Comparison of ENCODE assay signal across 5 worm cellular contexts in genomic region chrX:1856160-1856559, ce11.
A peak's percentile ranks its signal among the peaks of the same experiment; 100 is the strongest.
TF ChIP-seq lines count a peak whose summit lies in the region.

Gene ceh-39 (minus strand): TSS chrX:1856172.

TF ChIP-seq in whole organism, L1 larva, 84 proteins besides CTCF, POLR2A, EP300 and RAD21 (continues in another document):
- peak; percentile 84 for TF ChIP-seq skn-1 (tag; optimal IDR thresholded peaks at IDR 0.05; lab: Kevin White, UChicago)
- TF ChIP-seq Y116A8C.19 (tag; optimal IDR thresholded peaks at IDR 0.05; lab: Kevin White, UChicago; ENCODE audit: borderline replicate concordance): no peak
- TF ChIP-seq swsn-7 (tag; optimal IDR thresholded peaks at IDR 0.05; lab: Kevin White, UChicago): peak; percentile 62
- TF ChIP-seq isw-1 (GFP tag; IDR thresholded peaks at IDR 0.05; lab: Robert Waterston, UW): peak; percentile 55
- TF ChIP-seq dsc-1 (tag; optimal IDR thresholded peaks at IDR 0.05; lab: Kevin White, UChicago): peak; percentile 12
- TF ChIP-seq tbx-2 (tag; optimal IDR thresholded peaks at IDR 0.05; lab: Kevin White, UChicago): peak; percentile 72
- peak; percentile 20 for TF ChIP-seq lin-13 (GFP tag; optimal IDR thresholded peaks at IDR 0.05; lab: Kevin White, UChicago)
- no peak for TF ChIP-seq grh-1 (GFP tag; IDR thresholded peaks at IDR 0.05; lab: Robert Waterston, UW)
- TF ChIP-seq snu-23 (GFP tag; optimal IDR thresholded peaks at IDR 0.05; lab: Kevin White, UChicago): peak; percentile 67
- TF ChIP-seq nhr-237 (tag; optimal IDR thresholded peaks at IDR 0.05; lab: Kevin White, UChicago): no peak
- TF ChIP-seq lin-35 (GFP tag; optimal IDR thresholded peaks at IDR 0.05; lab: Kevin White, UChicago): peak; percentile 73 to 78
- peak; percentile 80 for TF ChIP-seq fkh-8 (tag; optimal IDR thresholded peaks at IDR 0.05; lab: Kevin White, UChicago)
- no peak for TF ChIP-seq lin-39 (tag; optimal IDR thresholded peaks at IDR 0.05; lab: Kevin White, UChicago)
- peak; percentile 59 for TF ChIP-seq xbp-1 (tag; optimal IDR thresholded peaks at IDR 0.05; lab: Kevin White, UChicago)
- TF ChIP-seq rnt-1 (tag; optimal IDR thresholded peaks at IDR 0.05; lab: Kevin White, UChicago): peak; percentile 67
- TF ChIP-seq nhr-47 (tag; optimal IDR thresholded peaks at IDR 0.05; lab: Kevin White, UChicago): peak; percentile 70
- TF ChIP-seq efl-1 (optimal IDR thresholded peaks at IDR 0.05; lab: Kevin White, UChicago): peak; percentile 70 to 79
- TF ChIP-seq efl-1 (GFP tag; optimal IDR thresholded peaks at IDR 0.05 in 1 of 2; lab: Kevin White, UChicago): peak; percentile 73 to 95

TF ChIP-seq in whole organism, L3 larva, 47 proteins besides CTCF, POLR2A, EP300 and RAD21 (continues in another document):
- TF ChIP-seq ztf-4 (tag; optimal IDR thresholded peaks at IDR 0.05; lab: Kevin White, UChicago): no peak
- peak; percentile 72 for TF ChIP-seq lin-39 (tag; optimal IDR thresholded peaks at IDR 0.05; lab: Kevin White, UChicago)
- TF ChIP-seq nhr-76 (tag; optimal IDR thresholded peaks at IDR 0.05; lab: Kevin White, UChicago): no peak
- TF ChIP-seq mml-1 (tag; optimal IDR thresholded peaks at IDR 0.05; lab: Kevin White, UChicago): no peak
- no peak for TF ChIP-seq R02D3.7 (tag; optimal IDR thresholded peaks at IDR 0.05; lab: Kevin White, UChicago)
- peak; percentile 2 for TF ChIP-seq elt-1 (tag; optimal IDR thresholded peaks at IDR 0.05; lab: Kevin White, UChicago)
- TF ChIP-seq hmg-11 (tag; optimal IDR thresholded peaks at IDR 0.05; lab: Kevin White, UChicago): peak; percentile 64
- TF ChIP-seq lsy-12 (tag; optimal IDR thresholded peaks at IDR 0.05; lab: Kevin White, UChicago): peak; percentile 65
- TF ChIP-seq nhr-23 (tag; optimal IDR thresholded peaks at IDR 0.05; lab: Kevin White, UChicago): no peak
- TF ChIP-seq pqm-1 (tag; optimal IDR thresholded peaks at IDR 0.05; lab: Kevin White, UChicago): no peak
- no peak for TF ChIP-seq ceh-28 (tag; optimal IDR thresholded peaks at IDR 0.05; lab: Kevin White, UChicago)
- TF ChIP-seq ceh-9 (tag; optimal IDR thresholded peaks at IDR 0.05; lab: Kevin White, UChicago): no peak
- TF ChIP-seq snpc-4 (tag; optimal IDR thresholded peaks at IDR 0.05; lab: Kevin White, UChicago): peak; percentile 36
- peak; percentile 14 for TF ChIP-seq jun-1 (tag; optimal IDR thresholded peaks at IDR 0.05; lab: Kevin White, UChicago)
- peak; percentile 50 for TF ChIP-seq skn-1 (tag; optimal IDR thresholded peaks at IDR 0.05; lab: Kevin White, UChicago)
- peak; percentile 38 for TF ChIP-seq fkh-10 (GFP tag; optimal IDR thresholded peaks at IDR 0.05; lab: Kevin White, UChicago)
- TF ChIP-seq nfya-1 (tag; optimal IDR thresholded peaks at IDR 0.05; lab: Kevin White, UChicago; ENCODE audit: insufficient read depth): peak; percentile 78
- no peak for TF ChIP-seq nhr-67 (tag; optimal IDR thresholded peaks at IDR 0.05; lab: Kevin White, UChicago)
- no peak for TF ChIP-seq mdl-1 (tag; optimal IDR thresholded peaks at IDR 0.05; lab: Kevin White, UChicago)
- peak; percentile 65 for TF ChIP-seq pha-4 (tag; optimal IDR thresholded peaks at IDR 0.05; lab: Kevin White, UChicago)

TF ChIP-seq in whole organism, early embryonic, 17 proteins besides CTCF, POLR2A, EP300 and RAD21:
- TF ChIP-seq ceh-36 (tag; optimal IDR thresholded peaks at IDR 0.05; lab: Kevin White, UChicago): peak; percentile 29
- peak; percentile 41 for TF ChIP-seq aly-1 (tag; optimal IDR thresholded peaks at IDR 0.05; lab: Kevin White, UChicago)
- no peak for TF ChIP-seq pes-1 (GFP tag; IDR thresholded peaks at IDR 0.05; lab: Robert Waterston, UW)
- TF ChIP-seq hmg-4 (GFP tag; optimal IDR thresholded peaks at IDR 0.05; lab: Kevin White, UChicago): peak; percentile 76
- no peak for TF ChIP-seq ama-1 (optimal IDR thresholded peaks at IDR 0.05; lab: Kevin White, UChicago)
- TF ChIP-seq F13C5.2 (tag; optimal IDR thresholded peaks at IDR 0.05; lab: Kevin White, UChicago): peak; percentile 33
- TF ChIP-seq flt-1 (GFP tag; IDR thresholded peaks at IDR 0.05; lab: Robert Waterston, UW): 0 out of 2 replicates have a peak, but pooled peaks have one; percentile 10

TF ChIP-seq in whole organism, midembryonic, 9 proteins besides CTCF, POLR2A, EP300 and RAD21:
- TF ChIP-seq ztf-23 (GFP tag; IDR thresholded peaks at IDR 0.05; lab: Robert Waterston, UW) (peak; percentile 36; the same call in 1 of the 2 replicates), cog-1 (tag; optimal IDR thresholded peaks at IDR 0.05; lab: Kevin White, UChicago) (peak; percentile 40), ztf-29 (GFP tag; IDR thresholded peaks at IDR 0.05; lab: Robert Waterston, UW) (no peak), tab-1 (GFP tag; IDR thresholded peaks at IDR 0.05; lab: Robert Waterston, UW) (0 out of 2 replicates have a peak, but pooled peaks have one; percentile 56), flt-1 (GFP tag; IDR thresholded peaks at IDR 0.05; lab: Robert Waterston, UW) (peak; percentile 65; the same call in 1 of the 2 replicates)

TF ChIP-seq in whole organism, young adult, 124 proteins besides CTCF, POLR2A, EP300 and RAD21:
- peak; percentile 76; the same call in 1 of the 2 replicates for TF ChIP-seq egrh-3 (GFP tag; IDR thresholded peaks at IDR 0.05; lab: Robert Waterston, UW)
- TF ChIP-seq Y53F4B.3 (GFP tag; IDR thresholded peaks at IDR 0.05; lab: Robert Waterston, UW): no peak
- TF ChIP-seq mcd-1 (GFP tag; IDR thresholded peaks at IDR 0.05; lab: Robert Waterston, UW): peak; percentile 88
- peak; percentile 59 for TF ChIP-seq madf-6 (GFP tag; IDR thresholded peaks at IDR 0.05; lab: Robert Waterston, UW)
- peak; percentile 37 for TF ChIP-seq attf-5 (GFP tag; optimal IDR thresholded peaks at IDR 0.05; lab: Kevin White, UChicago)
- TF ChIP-seq hmg-20 (GFP tag; IDR thresholded peaks at IDR 0.05; lab: Robert Waterston, UW): 0 out of 2 replicates have a peak, but pooled peaks have one; percentile 17
- peak; percentile 23 for TF ChIP-seq lin-54 (GFP tag; optimal IDR thresholded peaks at IDR 0.05; lab: Kevin White, UChicago)
- 0 out of 2 replicates have a peak, but pooled peaks have one; percentile 7 for TF ChIP-seq let-526 (GFP tag; IDR thresholded peaks at IDR 0.05; lab: Robert Waterston, UW)
- no peak for TF ChIP-seq B0336.3 (GFP tag; IDR thresholded peaks at IDR 0.05; lab: Robert Waterston, UW)
- TF ChIP-seq attf-3 (GFP tag; conservative IDR thresholded peaks at IDR 0.05; lab: Robert Waterston, UW): 0 out of 2 replicates have a peak, but pooled peaks have one; percentile 14
- TF ChIP-seq ceh-27 (GFP tag; optimal IDR thresholded peaks at IDR 0.05; lab: Kevin White, UChicago): peak; percentile 26
- TF ChIP-seq dpl-1 (GFP tag; optimal IDR thresholded peaks at IDR 0.05; lab: Kevin White, UChicago): peak; percentile 41
- no peak for TF ChIP-seq tlf-1 (GFP tag; optimal IDR thresholded peaks at IDR 0.05; lab: Kevin White, UChicago)
- TF ChIP-seq lir-1 (GFP tag; conservative IDR thresholded peaks at IDR 0.05; lab: Robert Waterston, UW): no peak
- no peak for TF ChIP-seq nfya-2 (GFP tag; IDR thresholded peaks at IDR 0.05; lab: Robert Waterston, UW)
- peak; percentile 14 for TF ChIP-seq ztf-18 (tag; optimal IDR thresholded peaks at IDR 0.05; lab: Kevin White, UChicago)
- TF ChIP-seq hlh-12 (tag; optimal IDR thresholded peaks at IDR 0.05; lab: Kevin White, UChicago): no peak
- TF ChIP-seq repo-1 (tag; optimal IDR thresholded peaks at IDR 0.05; lab: Kevin White, UChicago): no peak
- TF ChIP-seq lin-35 (GFP tag; optimal IDR thresholded peaks at IDR 0.05; lab: Kevin White, UChicago): peak in 1 of 3 experiments; percentile 57
- peak; percentile 87 for TF ChIP-seq hmg-1.2 (GFP tag; IDR thresholded peaks at IDR 0.05; lab: Robert Waterston, UW)
- TF ChIP-seq cebp-1 (GFP tag; IDR thresholded peaks at IDR 0.05; lab: Robert Waterston, UW): no peak
- peak; percentile 49 for TF ChIP-seq cebp-1 (tag; optimal IDR thresholded peaks at IDR 0.05; lab: Kevin White, UChicago)
- peak; percentile 61; the same call in 1 of the 2 replicates for TF ChIP-seq lin-26 (GFP tag; IDR thresholded peaks at IDR 0.05; lab: Robert Waterston, UW)
- no peak for TF ChIP-seq unc-130 (GFP tag; optimal IDR thresholded peaks at IDR 0.05; lab: Kevin White, UChicago)
- 0 out of 2 replicates have a peak, but pooled peaks have one; percentile 63 for TF ChIP-seq madf-3 (GFP tag; IDR thresholded peaks at IDR 0.05; lab: Robert Waterston, UW)
- TF ChIP-seq T26A5.8 (tag; optimal IDR thresholded peaks at IDR 0.05; lab: Kevin White, UChicago): no peak
- no peak for TF ChIP-seq Y67H2A.10 (GFP tag; conservative IDR thresholded peaks at IDR 0.05; lab: Robert Waterston, UW)
- TF ChIP-seq tbx-9 (tag; optimal IDR thresholded peaks at IDR 0.05; lab: Kevin White, UChicago; ENCODE audit: borderline replicate concordance): no peak
- TF ChIP-seq zfh-2 (GFP tag; conservative IDR thresholded peaks at IDR 0.05; lab: Robert Waterston, UW): peak; percentile 95
- peak; percentile 50 for TF ChIP-seq efl-1 (GFP tag; optimal IDR thresholded peaks at IDR 0.05; lab: Kevin White, UChicago)
- TF ChIP-seq dox-1 (GFP tag; IDR thresholded peaks at IDR 0.05; lab: Robert Waterston, UW): peak; percentile 67; the same call in 1 of the 2 replicates
- TF ChIP-seq C17E4.6 (GFP tag; IDR thresholded peaks at IDR 0.05; lab: Robert Waterston, UW): no peak

Comparison
In these comparisons a context has a peak if more than half of its experiments do, and no peak if none do; other contexts are left out.
1. Of the 8 proteins assayed by ChIP-seq in both whole organism, young adult and whole organism, L1 larva: peak only in whole organism, young adult: none; only in whole organism, L1 larva: nhr-90; in both: dpl-1 and efl-1; in neither: 4; mixed calls (peak in some experiments, not most) for 1.